Worm (Caenorhabditis elegans): Measurements from ENCODE around the gene F48F5.8.

DNA sequence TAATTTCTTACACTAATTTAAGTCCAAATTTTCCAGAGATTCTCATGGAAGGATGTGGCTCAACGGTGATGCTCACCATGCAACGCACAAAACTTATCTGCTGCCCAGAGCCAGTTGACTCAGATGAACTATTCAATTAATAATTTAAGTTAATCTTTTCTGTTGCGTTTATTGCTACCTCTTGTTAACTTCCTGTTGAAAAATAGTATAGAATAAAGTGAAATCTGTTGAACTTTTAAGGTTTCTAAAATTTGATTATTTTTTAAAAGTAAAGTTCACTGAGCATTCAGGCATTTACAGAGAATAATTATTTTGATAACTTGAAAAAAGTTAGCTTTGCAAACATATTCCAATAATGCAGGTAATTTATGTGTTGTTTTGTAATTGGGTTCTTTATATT, 49.1 kb upstream of the F48F5.8 start:
- TF ChIP-seq lin-13 (GFP tag; optimal IDR thresholded peaks at IDR 0.05) (no peak), fos-1 (tag; optimal IDR thresholded peaks at IDR 0.05) (no peak)
